Worm (Caenorhabditis elegans) whole organism, L1 larva: Measurements from ENCODE around the gene K05F6.10.

Source experiments
- F16B12.6 ChIP-seq: fragments of 150-350 bp; optimal IDR thresholded peaks from 2 replicates; lab custom pipeline; 2014; ENCODE audit warnings: missing biosample characterization, missing genetic modification characterization
- efl-1 ChIP-seq, 4 experiments: fragments of 150-350 bp; optimal IDR thresholded peaks in 3 of 4; peaks in 1 of 4; 1 replicate in 1 of 4; 2 replicates in 3 of 4; lab custom pipeline; 2014; ENCODE audit warnings: missing biosample characterization in 2 of 4, missing genetic modification characterization in 2 of 4, missing genetic modification reagents in 2 of 4
- fkh-10 ChIP-seq: sonication (generic microtip); optimal IDR thresholded peaks from 2 replicates; lab custom pipeline; 2017; ENCODE audit warnings: missing biosample characterization, missing genetic modification reagents, missing genetic modification characterization
- jun-1 ChIP-seq: fragments of 150-350 bp; optimal IDR thresholded peaks from 2 replicates; lab custom pipeline; 2014; ENCODE audit warnings: missing biosample characterization, missing genetic modification reagents, missing genetic modification characterization
- lin-15B ChIP-seq: fragments of 150-350 bp; sonication (generic microtip); optimal IDR thresholded peaks from 3 replicates; lab custom pipeline; 2014; ENCODE audit warnings: missing biosample characterization, missing genetic modification characterization
- lin-39 ChIP-seq: fragments of 150-350 bp; optimal IDR thresholded peaks from 2 replicates; lab custom pipeline; 2014; ENCODE audit warnings: missing biosample characterization, missing genetic modification reagents, missing genetic modification characterization
- nhr-28 ChIP-seq: fragments of 150-350 bp; optimal IDR thresholded peaks from 2 replicates; lab custom pipeline; 2014; ENCODE audit warnings: missing biosample characterization, missing genetic modification characterization
- nhr-77 ChIP-seq: fragments of 150-350 bp; optimal IDR thresholded peaks from 2 replicates; lab custom pipeline; 2014; ENCODE audit warnings: missing biosample characterization, missing genetic modification characterization
- pqm-1 ChIP-seq: sonication (generic microtip); optimal IDR thresholded peaks from 3 replicates; lab custom pipeline; 2017; ENCODE audit warnings: missing biosample characterization, missing genetic modification characterization
- unc-62 ChIP-seq: fragments of 150-350 bp; optimal IDR thresholded peaks from 2 replicates; lab custom pipeline; 2014; ENCODE audit warnings: missing biosample characterization, missing genetic modification reagents, missing genetic modification characterization
- vab-15 ChIP-seq: sonication (generic microtip); optimal IDR thresholded peaks from 2 replicates; lab custom pipeline; 2017; ENCODE audit warnings: missing genotype, mild to moderate bottlenecking, missing genetic modification characterization, missing compliant biosample characterization

- TF ChIP-seq fkh-10 (GFP tag; lab: Kevin White, UChicago), result no peak
- TF ChIP-seq nhr-77, result no peak
- TF ChIP-seq unc-62 (GFP tag; lab: Kevin White, UChicago), result no peak
- no peak for TF ChIP-seq F16B12.6
- TF ChIP-seq efl-1 (optimal IDR thresholded peaks at IDR 0.05; lab: Kevin White, UChicago), result no peak
- TF ChIP-seq efl-1 (GFP tag; optimal IDR thresholded peaks at IDR 0.05 in 1 of 2; lab: Kevin White, UChicago), result no peak
- TF ChIP-seq lin-39 (tag; lab: Kevin White, UChicago), result no peak
- TF ChIP-seq vab-15, result no peak
- TF ChIP-seq pqm-1, result no peak
- no peak for TF ChIP-seq nhr-28
- TF ChIP-seq lin-15B (tag; lab: Kevin White, UChicago), result no peak
- no peak for TF ChIP-seq jun-1 (tag; lab: Kevin White, UChicago)
Measured at ce11 chrII:1586305-1586704, 10.4 kb upstream of the K05F6.10 start, which contains the start of gene T07H3.8.
